Fruit fly (Drosophila melanogaster) whole organism, wandering third instar larva: ENCODE data around the gene AlkB.
A peak's percentile ranks its signal among the peaks of the same experiment; 100 is the strongest.

Source experiments
- CG9705 ChIP-seq: fragments of 200-800 bp; sonication (Bioruptor generic); optimal IDR thresholded peaks from 2 replicates; lab custom pipeline; 2018; ENCODE audit warnings: missing biosample characterization, mild to moderate bottlenecking, missing genetic modification characterization
- Dif ChIP-seq: fragments of 200-275, 200-300 bp; sonication (Bioruptor generic); optimal IDR thresholded peaks from 2 replicates; lab custom pipeline; 2018; ENCODE audit warnings: missing biosample characterization, missing genetic modification characterization; ENCODE audit not compliant: partially characterized antibody
- Hnf4 ChIP-seq: fragments of 200-800 bp; sonication (Bioruptor generic); optimal IDR thresholded peaks from 2 replicates; lab custom pipeline; 2016; ENCODE audit warnings: missing biosample characterization, mild to moderate bottlenecking, missing genetic modification characterization
- br ChIP-seq: fragments of 200-800 bp; sonication (Bioruptor generic); optimal IDR thresholded peaks from 2 replicates; lab custom pipeline; 2016; ENCODE audit warnings: missing biosample characterization, missing genetic modification characterization
- brk ChIP-seq: fragments of 200-800 bp; sonication (Bioruptor generic); optimal IDR thresholded peaks from 2 replicates; lab custom pipeline; 2016; ENCODE audit warnings: missing biosample characterization, mild to moderate bottlenecking, missing genetic modification characterization
- dmrt93B ChIP-seq: fragments of 200-800 bp; sonication (Bioruptor generic); optimal IDR thresholded peaks from 2 replicates; lab custom pipeline; 2018; ENCODE audit warnings: missing biosample characterization, mild to moderate bottlenecking, missing genetic modification characterization
- dsf ChIP-seq: sonication (Bioruptor generic); optimal IDR thresholded peaks from 2 replicates; lab custom pipeline; 2016; ENCODE audit warnings: missing biosample characterization, missing genetic modification characterization, borderline replicate concordance
- fru ChIP-seq: fragments of 200-800 bp; sonication (Bioruptor generic); optimal IDR thresholded peaks from 3 replicates; lab custom pipeline; 2016; ENCODE audit warnings: missing biosample characterization, mild to moderate bottlenecking, missing genetic modification characterization
- h ChIP-seq: fragments of 200-800 bp; sonication (Bioruptor generic); optimal IDR thresholded peaks from 3 replicates; lab custom pipeline; 2016; ENCODE audit warnings: missing biosample characterization, mild to moderate bottlenecking, missing genetic modification characterization
- pan ChIP-seq: fragments of >200 bp; optimal IDR thresholded peaks from 2 replicates; lab custom pipeline; 2017
- rgr ChIP-seq: fragments of 200-800 bp; sonication (Bioruptor generic); optimal IDR thresholded peaks from 3 replicates; lab custom pipeline; 2016; ENCODE audit warnings: missing biosample characterization, mild to moderate bottlenecking, missing genetic modification characterization
- sv ChIP-seq: fragments of 200-800 bp; sonication (Bioruptor generic); optimal IDR thresholded peaks from 3 replicates; lab custom pipeline; 2016; ENCODE audit warnings: missing biosample characterization, missing genetic modification characterization

DNA sequence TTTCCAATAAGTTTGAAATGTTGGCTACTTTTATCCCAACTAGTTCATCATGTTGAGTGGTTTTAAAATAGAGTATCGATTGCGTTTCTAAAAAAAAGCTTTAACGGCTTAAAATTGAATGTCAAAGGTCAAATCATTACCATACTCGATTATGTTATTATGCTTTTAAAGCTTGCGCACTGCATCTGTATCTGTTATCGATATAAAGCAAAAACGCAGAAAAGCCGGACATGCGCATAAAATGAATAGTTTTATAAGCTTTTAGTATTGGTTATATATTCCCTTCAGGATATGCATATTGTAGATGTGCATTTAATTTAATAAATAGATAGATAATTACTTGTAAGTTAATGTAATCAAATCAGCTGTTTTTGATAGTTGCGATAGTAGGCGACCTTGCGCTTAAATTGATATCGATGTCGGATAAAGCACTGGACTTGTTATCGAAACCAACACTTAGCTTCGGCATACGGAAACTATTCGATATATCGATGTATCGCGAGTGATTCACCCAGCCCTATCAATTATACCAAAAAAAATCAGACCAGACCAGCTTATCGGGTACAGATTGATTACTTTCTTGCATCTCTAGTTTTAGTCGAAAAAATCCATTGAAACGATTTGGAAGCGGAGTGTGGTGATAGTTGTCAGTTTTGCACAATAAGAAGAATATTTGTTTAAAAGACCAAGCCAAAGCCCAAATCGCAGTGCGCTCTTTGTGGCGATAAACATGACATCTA is 32.5 kb upstream of the AlkB start, which contains the start of gene shi:
- peak; percentile 27 for TF ChIP-seq brk (GFP tag; lab: Kevin White, UChicago)
- no peak for TF ChIP-seq CG9705 (GFP tag; lab: Kevin White, UChicago)
- no peak for TF ChIP-seq br
- no peak for TF ChIP-seq rgr (GFP tag; lab: Kevin White, UChicago)
- TF ChIP-seq fru (GFP tag; lab: Kevin White, UChicago): peak; percentile 48
- no peak for TF ChIP-seq h (GFP tag; lab: Kevin White, UChicago)
- TF ChIP-seq Dif: no peak
- no peak for TF ChIP-seq dsf
- TF ChIP-seq sv (GFP tag; lab: Kevin White, UChicago): no peak
- no peak for TF ChIP-seq dmrt93B (GFP tag; lab: Kevin White, UChicago)
- no peak for TF ChIP-seq pan (lab: Kevin White, UChicago)
- peak; percentile 4 for TF ChIP-seq Hnf4
